Fruit fly (Drosophila melanogaster) whole organism, pupa: ENCODE results near the gene tyn.

ENCODE experiments used
- CG10348 ChIP-seq: fragments of 200-800 bp; sonication (Bioruptor generic); IDR thresholded peaks from 2 replicates; pipeline ENCODE4 v1.3.6; 2022; ENCODE audit warnings: missing biosample characterization, missing genetic modification characterization
- CG12605 ChIP-seq: fragments of 200-800 bp; sonication (Bioruptor generic); IDR thresholded peaks from 2 replicates; pipeline ENCODE4 v1.3.6; 2022; ENCODE audit warnings: missing biosample characterization, missing genetic modification characterization
- CG13204 ChIP-seq: fragments of 200-800 bp; sonication (Bioruptor generic); optimal IDR thresholded peaks from 2 replicates; lab custom pipeline; 2018; ENCODE audit warnings: missing biosample characterization, mild to moderate bottlenecking, missing genetic modification characterization, moderate library complexity
- CG14655 ChIP-seq: fragments of 200-800 bp; sonication (Bioruptor generic); optimal IDR thresholded peaks from 3 replicates; lab custom pipeline; 2017; ENCODE audit warnings: mild to moderate bottlenecking, missing biosample characterization, missing genetic modification reagents, missing genetic modification characterization
- CG15710 ChIP-seq: fragments of 200-800 bp; sonication (Bioruptor generic); optimal IDR thresholded peaks from 2 replicates; lab custom pipeline; 2018; ENCODE audit warnings: missing biosample characterization, mild to moderate bottlenecking, missing genetic modification characterization, moderate library complexity
- CG17806 ChIP-seq: fragments of 200-800 bp; sonication (Bioruptor generic); optimal IDR thresholded peaks from 2 replicates; lab custom pipeline; 2018; ENCODE audit warnings: missing biosample characterization, mild to moderate bottlenecking, missing genetic modification characterization, moderate library complexity
- CG32121 ChIP-seq: fragments of 200-800 bp; sonication (Bioruptor generic); IDR thresholded peaks from 2 replicates; pipeline ENCODE4 v1.3.6; 2022; ENCODE audit warnings: missing biosample characterization, missing genetic modification characterization
- CG34367 ChIP-seq: fragments of 200-800 bp; sonication (Bioruptor generic); optimal IDR thresholded peaks from 2 replicates; lab custom pipeline; 2018; ENCODE audit warnings: missing biosample characterization, mild to moderate bottlenecking, missing genetic modification characterization
- CG4496 ChIP-seq: fragments of 200-800 bp; sonication (Bioruptor generic); IDR thresholded peaks from 3 replicates; pipeline ENCODE4 v1.3.6; 2022; ENCODE audit warnings: missing biosample characterization, missing genetic modification characterization
- CG8159 ChIP-seq: fragments of 200-800 bp; sonication (Bioruptor generic); optimal IDR thresholded peaks from 3 replicates; lab custom pipeline; 2018; ENCODE audit warnings: missing biosample characterization, mild to moderate bottlenecking, missing genetic modification characterization, moderate library complexity
- CG8301 ChIP-seq: fragments of 200-800 bp; sonication (Bioruptor generic); optimal IDR thresholded peaks from 2 replicates; lab custom pipeline; 2018; ENCODE audit warnings: missing biosample characterization, mild to moderate bottlenecking, missing genetic modification characterization
- CG9948 ChIP-seq: fragments of 200-800 bp; sonication (Bioruptor generic); optimal IDR thresholded peaks from 2 replicates; lab custom pipeline; 2018; ENCODE audit warnings: missing biosample characterization, mild to moderate bottlenecking, missing genetic modification characterization, moderate library complexity
- D1 ChIP-seq: fragments of 200-800 bp; sonication (Bioruptor generic); optimal IDR thresholded peaks from 2 replicates; lab custom pipeline; 2018; ENCODE audit warnings: missing biosample characterization, mild to moderate bottlenecking, missing genetic modification characterization, moderate library complexity
- EcR ChIP-seq: fragments of 200-800 bp; sonication (Bioruptor generic); optimal IDR thresholded peaks from 3 replicates; lab custom pipeline; 2019; ENCODE audit warnings: missing biosample characterization, missing genetic modification characterization, mild to moderate bottlenecking, moderate library complexity, missing genetic modification reagents
- Ets98B ChIP-seq: fragments of 200-800 bp; sonication (Bioruptor generic); IDR thresholded peaks from 2 replicates; pipeline ENCODE4 v1.3.6; 2022; ENCODE audit warnings: missing biosample characterization, missing genetic modification characterization
- Pif1A ChIP-seq: fragments of 200-800 bp; sonication (Bioruptor generic); optimal IDR thresholded peaks from 3 replicates; lab custom pipeline; 2016; ENCODE audit warnings: missing biosample characterization, missing genetic modification characterization
- Pif1B ChIP-seq: fragments of 200-800 bp; sonication (Bioruptor generic); optimal IDR thresholded peaks from 3 replicates; lab custom pipeline; 2016; ENCODE audit warnings: missing biosample characterization, missing genetic modification characterization
- Snoo ChIP-seq: fragments of 200-800 bp; sonication (Bioruptor generic); optimal IDR thresholded peaks from 3 replicates; lab custom pipeline; 2017; ENCODE audit warnings: missing biosample characterization, mild to moderate bottlenecking, missing genetic modification characterization, inconsistent platforms
- fd96Ca ChIP-seq: fragments of 200-800 bp; sonication (Bioruptor generic); IDR thresholded peaks from 3 replicates; pipeline ENCODE4 v1.3.6; 2022; ENCODE audit warnings: missing biosample characterization, missing genetic modification characterization
- gl ChIP-seq: fragments of 200-800 bp; sonication (Bioruptor generic); optimal IDR thresholded peaks from 2 replicates; lab custom pipeline; 2018; ENCODE audit warnings: missing biosample characterization, mild to moderate bottlenecking, missing genetic modification characterization
- rn ChIP-seq: fragments of 200-800 bp; sonication (Bioruptor generic); IDR thresholded peaks from 2 replicates; pipeline ENCODE4 v1.3.6; 2022; ENCODE audit warnings: missing biosample characterization, missing genetic modification characterization

tyn gene

DNA sequence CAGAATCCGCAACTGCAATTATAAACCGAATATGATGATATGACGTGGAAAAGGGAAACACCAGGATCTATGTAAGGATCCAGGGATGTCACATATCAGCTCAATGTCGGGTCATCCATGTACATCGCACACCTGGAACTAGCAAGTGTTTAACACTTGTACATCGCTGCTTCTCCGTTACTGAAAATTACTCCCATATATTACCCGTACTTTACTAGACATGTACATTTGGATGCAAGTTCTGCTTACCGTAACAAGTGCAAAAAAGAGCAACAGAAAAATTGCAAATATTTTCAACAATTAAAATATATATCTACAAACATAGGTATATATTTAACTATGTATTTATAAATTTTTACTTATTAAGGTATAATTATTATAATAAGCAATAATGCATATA, at the start of gene tyn:
TSS of gene tyn (plus strand) at position 301 of the 400 bp plus-strand sequence.
- no peak for TF ChIP-seq CG14655 (GFP tag; lab: Kevin White, UChicago)
- no peak for TF ChIP-seq CG13204
- TF ChIP-seq CG32121 = no peak
- TF ChIP-seq EcR = no peak
- TF ChIP-seq CG9948 (tag; lab: Kevin White, UChicago) = no peak
- TF ChIP-seq CG10348 (GFP tag; lab: Robert Waterston, UW) = no peak
- TF ChIP-seq rn (GFP tag; lab: Robert Waterston, UW) = no peak
- no peak for TF ChIP-seq D1 (tag; lab: Kevin White, UChicago)
- TF ChIP-seq CG8159 (tag; lab: Kevin White, UChicago) = no peak
- TF ChIP-seq gl (tag; lab: Kevin White, UChicago) = no peak
- TF ChIP-seq Pif1B (GFP tag; lab: Kevin White, UChicago) = no peak
- TF ChIP-seq Snoo = no peak
- TF ChIP-seq Ets98B = no peak
- no peak for TF ChIP-seq CG4496
- TF ChIP-seq CG17806 = no peak
- no peak for TF ChIP-seq CG34367 (tag; lab: Kevin White, UChicago)

DNA sequence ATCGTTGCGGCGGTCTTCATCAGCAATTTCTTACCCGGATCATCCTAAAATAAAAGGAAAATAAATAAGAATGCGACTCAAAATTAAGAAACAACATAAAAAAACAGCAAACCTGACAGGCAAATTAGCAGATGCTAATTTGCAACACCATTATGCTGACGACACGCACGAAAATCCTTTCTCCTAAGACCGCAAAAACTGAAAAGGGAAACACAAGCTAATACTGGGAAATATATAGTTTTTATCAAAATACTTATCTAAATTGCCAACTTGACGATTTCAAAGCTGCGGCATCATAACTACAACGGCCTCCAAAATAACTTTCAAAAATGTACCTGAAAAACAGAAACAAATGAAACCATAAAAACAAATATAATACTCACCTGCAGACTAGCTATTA, 25.1 kb upstream of the tyn start:
- TF ChIP-seq CG8301 (tag; lab: Kevin White, UChicago) (no peak), CG13204 (no peak), CG15710 (tag; lab: Kevin White, UChicago) (no peak), D1 (tag; lab: Kevin White, UChicago) (no peak), Pif1B (GFP tag; lab: Kevin White, UChicago) (no peak), CG9948 (tag; lab: Kevin White, UChicago) (no peak), Ets98B (no peak), CG34367 (tag; lab: Kevin White, UChicago) (no peak), Snoo (no peak), Pif1A (GFP tag; lab: Kevin White, UChicago) (no peak), fd96Ca (GFP tag; lab: Robert Waterston, UW) (no peak)
- TF ChIP-seq, all 21 proteins: peak for 0

DNA sequence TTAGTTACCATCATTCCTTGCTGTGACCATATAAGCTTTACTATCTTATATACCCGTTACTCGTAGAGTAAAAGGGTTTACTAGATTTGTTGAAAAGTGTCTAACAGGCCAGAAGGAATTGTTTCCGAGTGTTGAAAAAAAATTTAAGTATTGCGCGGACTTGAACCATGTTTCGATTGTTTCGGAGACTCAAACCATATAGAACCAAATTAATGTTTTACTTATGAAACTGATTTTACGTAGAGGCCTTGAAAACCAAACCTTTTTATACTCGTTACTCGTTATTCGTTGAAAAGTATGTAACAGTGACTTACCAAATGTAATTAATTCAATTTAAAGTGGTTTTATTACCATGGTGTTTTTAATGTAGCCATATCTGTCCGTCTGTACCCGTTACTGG, 16.3 kb upstream of the tyn start:
- TF ChIP-seq gl (tag; lab: Kevin White, UChicago) (no peak), CG34367 (tag; lab: Kevin White, UChicago) (no peak), CG15710 (tag; lab: Kevin White, UChicago) (no peak), CG10348 (GFP tag; lab: Robert Waterston, UW) (no peak), CG8159 (tag; lab: Kevin White, UChicago) (no peak), rn (GFP tag; lab: Robert Waterston, UW) (no peak), CG13204 (no peak), Pif1A (GFP tag; lab: Kevin White, UChicago) (no peak), Pif1B (GFP tag; lab: Kevin White, UChicago) (no peak), Ets98B (no peak), fd96Ca (GFP tag; lab: Robert Waterston, UW) (no peak), CG12605 (GFP tag; lab: Robert Waterston, UW) (no peak), CG8301 (tag; lab: Kevin White, UChicago) (no peak), CG32121 (no peak)

DNA sequence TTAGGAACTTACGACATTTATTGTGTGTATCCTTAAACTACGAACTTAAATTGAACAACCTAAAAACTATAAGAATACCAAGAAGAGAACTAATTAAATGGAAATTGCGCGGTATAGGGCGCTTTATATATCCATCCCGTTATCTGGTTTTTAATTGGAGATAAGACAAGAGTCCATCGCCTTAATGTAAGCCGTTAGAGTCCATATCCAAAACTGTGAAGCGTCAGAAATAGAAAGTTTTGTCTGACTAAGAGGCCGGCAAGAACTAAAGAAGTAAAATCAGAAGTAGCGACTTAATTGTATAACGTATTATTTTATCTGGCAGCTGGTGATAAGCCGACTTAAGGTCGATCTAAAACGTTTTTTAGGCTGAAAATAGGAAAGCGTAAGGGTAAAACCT, 13.5 kb upstream of the tyn start, which contains the start of gene CG17636:
TSS of gene CG17636 (minus strand) at position 101 of the 400 bp plus-strand sequence.
- TF ChIP-seq CG8159 (tag; lab: Kevin White, UChicago) (no peak), D1 (tag; lab: Kevin White, UChicago) (no peak), Snoo (no peak)

DNA sequence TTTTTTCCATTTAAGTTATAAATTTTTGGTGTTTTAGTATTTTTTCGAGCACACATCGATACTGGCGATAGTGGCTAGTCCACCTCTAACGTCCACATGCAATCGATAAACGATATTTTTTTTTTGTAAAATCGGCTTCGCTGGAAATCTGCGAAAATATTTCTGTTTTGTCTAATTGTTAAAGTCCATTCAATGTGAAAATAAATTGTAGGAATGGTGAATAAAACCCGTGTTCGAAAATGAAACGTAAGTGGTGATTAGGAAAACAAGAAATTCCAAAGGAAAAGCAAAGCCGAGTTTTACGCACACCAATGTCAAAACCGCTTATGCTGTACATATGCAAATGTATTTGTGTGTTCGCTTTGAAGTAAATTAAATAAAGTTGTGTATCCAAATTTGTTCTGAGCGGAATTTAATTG, 12.8 kb upstream of the tyn start, which contains the start of gene RhoGAP1A:
TSS of gene RhoGAP1A (plus strand) at position 100 of the 419 bp plus-strand sequence.
- TF ChIP-seq D1 (tag; lab: Kevin White, UChicago) (peak; percentile 44), fd96Ca (GFP tag; lab: Robert Waterston, UW) (no peak)

DNA sequence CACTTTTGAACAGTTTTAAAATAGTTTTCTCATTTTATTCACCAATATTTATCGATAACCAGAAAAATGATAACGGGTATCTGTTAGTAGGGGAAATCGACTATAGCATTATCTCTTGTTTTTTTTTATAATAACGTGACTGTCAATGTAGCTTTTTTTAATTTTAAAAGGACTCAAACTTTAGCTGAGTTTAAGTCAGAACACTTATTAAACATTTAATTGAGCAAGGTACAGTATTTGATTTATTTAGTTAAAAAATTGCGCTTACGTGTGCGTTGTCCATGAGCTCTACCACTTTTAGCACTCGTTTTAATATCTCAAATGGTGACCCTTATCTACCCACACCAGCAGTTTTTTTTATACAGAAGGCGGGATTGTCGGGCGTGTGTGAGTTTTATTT, 9.6 kb upstream of the tyn start:
- TF ChIP-seq Pif1A (GFP tag; lab: Kevin White, UChicago) = no peak
- TF ChIP-seq, all 21 proteins: peak for 0

DNA sequence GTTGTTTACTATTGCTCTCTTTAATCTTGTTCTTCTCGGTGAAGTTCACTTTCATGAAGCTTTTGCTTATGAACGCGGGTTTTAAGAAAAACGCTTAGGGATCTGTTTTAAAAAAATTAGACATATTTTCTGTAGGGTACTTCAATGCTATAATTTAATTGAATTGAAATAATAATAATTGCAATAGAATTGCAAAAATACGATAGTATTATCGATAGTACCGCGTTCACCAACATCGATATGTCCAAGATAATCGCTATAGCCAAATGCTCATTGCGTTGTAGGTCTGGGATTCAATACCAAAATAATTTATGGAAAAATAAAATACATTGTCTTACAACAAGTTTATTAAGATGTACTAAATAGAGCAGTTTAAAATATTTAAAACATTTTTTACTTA, 1.8 kb downstream of the tyn start:
- TF ChIP-seq Ets98B (no peak), CG32121 (no peak), Pif1B (GFP tag; lab: Kevin White, UChicago) (peak; percentile 26), CG10348 (GFP tag; lab: Robert Waterston, UW) (no peak), CG8159 (tag; lab: Kevin White, UChicago) (no peak), CG9948 (tag; lab: Kevin White, UChicago) (no peak), Snoo (no peak), fd96Ca (GFP tag; lab: Robert Waterston, UW) (no peak), CG34367 (tag; lab: Kevin White, UChicago) (no peak), EcR (no peak), CG4496 (no peak), CG8301 (tag; lab: Kevin White, UChicago) (no peak), CG15710 (tag; lab: Kevin White, UChicago) (no peak), rn (GFP tag; lab: Robert Waterston, UW) (no peak), CG13204 (no peak), CG17806 (no peak), D1 (tag; lab: Kevin White, UChicago) (peak; percentile 27)
- TF ChIP-seq, all 21 proteins: peak for 2
